Worm (Caenorhabditis elegans): ENCODE data around the gene srv-5.

srv-5 gene

ce11 chrX:4218174-4218573 lies 34.0 kb upstream of the srv-5 start, which contains the start of gene W01H2.2:
Gene W01H2.2 (minus strand): TSS chrX:4218458.
- TF ChIP-seq egl-43 (GFP tag; IDR thresholded peaks at IDR 0.05) (peak; percentile 62), hlh-11 (tag; optimal IDR thresholded peaks at IDR 0.05) (no peak), Y48G9A.11 (GFP tag; IDR thresholded peaks at IDR 0.05) (no peak), nhr-102 (tag; optimal IDR thresholded peaks at IDR 0.05) (no peak), ama-1 (optimal IDR thresholded peaks at IDR 0.05) (no peak), rbr-2 (tag; optimal IDR thresholded peaks at IDR 0.05) (peak; percentile 33), T20F7.1 (GFP tag; optimal IDR thresholded peaks at IDR 0.05) (no peak), ceh-28 (tag; optimal IDR thresholded peaks at IDR 0.05) (no peak), hif-1 (tag; optimal IDR thresholded peaks at IDR 0.05) (no peak), set-16 (GFP tag; IDR thresholded peaks at IDR 0.05) (peak; percentile 70), nhr-10 (tag; optimal IDR thresholded peaks at IDR 0.05) (no peak), ceh-32 (tag; optimal IDR thresholded peaks at IDR 0.05; ENCODE audit: poor library complexity) (no peak), pqm-1 (tag; optimal IDR thresholded peaks at IDR 0.05) (no peak), ceh-20 (GFP tag; IDR thresholded peaks at IDR 0.05) (no peak), nhr-77 (tag; optimal IDR thresholded peaks at IDR 0.05) (no peak), jun-1 (tag; optimal IDR thresholded peaks at IDR 0.05) (no peak), dve-1 (tag; optimal IDR thresholded peaks at IDR 0.05; ENCODE audit: insufficient read depth) (no peak), hlh-30 (tag; optimal IDR thresholded peaks at IDR 0.05; ENCODE audit: insufficient read depth) (no peak)

- TF ChIP-seq hlh-11 (tag; optimal IDR thresholded peaks at IDR 0.05): peak; percentile 54
- peak; percentile 21; the same call in 1 of the 2 replicates for TF ChIP-seq dmd-6 (GFP tag; IDR thresholded peaks at IDR 0.05)
- TF ChIP-seq ceh-20 (GFP tag; IDR thresholded peaks at IDR 0.05): peak; percentile 62; the same call in 1 of the 2 replicates
- peak; percentile 81 for TF ChIP-seq hlh-30 (tag; optimal IDR thresholded peaks at IDR 0.05; ENCODE audit: insufficient read depth)
- peak; percentile 26 for TF ChIP-seq mes-2 (tag; optimal IDR thresholded peaks at IDR 0.05; ENCODE audit: poor library complexity, severe bottlenecking)
- peak; percentile 7 for TF ChIP-seq dve-1 (tag; optimal IDR thresholded peaks at IDR 0.05; ENCODE audit: insufficient read depth)
- no peak for TF ChIP-seq snpc-4 (tag; optimal IDR thresholded peaks at IDR 0.05)
- TF ChIP-seq duxl-1 (tag; optimal IDR thresholded peaks at IDR 0.05; ENCODE audit: poor library complexity): no peak
Observed at ce11 chrX:4219487-4219886, 32.7 kb upstream of the srv-5 start.

ce11 chrX:4222200-4222599 lies 29.9 kb upstream of the srv-5 start:
- TF ChIP-seq mep-1 (tag; optimal IDR thresholded peaks at IDR 0.05): peak; percentile 15
- TF ChIP-seq nhr-11 (tag; optimal IDR thresholded peaks at IDR 0.05): peak; percentile 44
- TF ChIP-seq lsy-2 (tag; optimal IDR thresholded peaks at IDR 0.05): peak in 1 of 2 experiments; percentile 62
- TF ChIP-seq mdl-1 (tag; optimal IDR thresholded peaks at IDR 0.05): no peak

ce11 chrX:4222779-4223387 lies 29.3 kb upstream of the srv-5 start:
- TF ChIP-seq mxl-3 (GFP tag; optimal IDR thresholded peaks at IDR 0.05) (peak; percentile 74), hlh-11 (tag; optimal IDR thresholded peaks at IDR 0.05) (peak; percentile 95), fos-1 (tag; optimal IDR thresholded peaks at IDR 0.05) (no peak), mep-1 (tag; optimal IDR thresholded peaks at IDR 0.05) (peak; percentile 61), F10B5.3 (tag; optimal IDR thresholded peaks at IDR 0.05) (peak; percentile 80), mdl-1 (tag; optimal IDR thresholded peaks at IDR 0.05) (peak in 1 of 2 experiments; percentile 53), ctbp-1 (GFP tag; IDR thresholded peaks at IDR 0.05) (peak; percentile 86), lin-38 (GFP tag; IDR thresholded peaks at IDR 0.05) (peak; percentile 47), tag-97 (GFP tag; IDR thresholded peaks at IDR 0.05) (no peak), mes-2 (tag; optimal IDR thresholded peaks at IDR 0.05; ENCODE audit: poor library complexity, severe bottlenecking) (peak; percentile 46), D1046.2 (GFP tag; IDR thresholded peaks at IDR 0.05) (no peak), F44E2.7 (GFP tag; IDR thresholded peaks at IDR 0.05) (0 out of 2 replicates have a peak, but pooled peaks have one; percentile 29), lir-3 (tag; optimal IDR thresholded peaks at IDR 0.05) (peak; percentile 44), zag-1 (tag; optimal IDR thresholded peaks at IDR 0.05) (peak; percentile 68), mdt-29 (GFP tag; IDR thresholded peaks at IDR 0.05) (no peak; the same call in 1 of the 2 replicates), zfp-3 (GFP tag; conservative IDR thresholded peaks at IDR 0.05) (no peak), ceh-32 (tag; optimal IDR thresholded peaks at IDR 0.05; ENCODE audit: poor library complexity) (peak; percentile 62), T20F7.1 (GFP tag; optimal IDR thresholded peaks at IDR 0.05) (peak; percentile 25), ztf-11 (tag; optimal IDR thresholded peaks at IDR 0.05) (no peak), dmd-8 (GFP tag; IDR thresholded peaks at IDR 0.05) (peak; percentile 66; the same call in 1 of the 2 replicates), cey-2 (tag; optimal IDR thresholded peaks at IDR 0.05; ENCODE audit: borderline replicate concordance, insufficient read depth) (no peak), saeg-2 (GFP tag; IDR thresholded peaks at IDR 0.05) (peak; percentile 63), snpc-4 (tag; optimal IDR thresholded peaks at IDR 0.05) (no peak), nhr-10 (tag; optimal IDR thresholded peaks at IDR 0.05) (no peak), lin-1 (GFP tag; IDR thresholded peaks at IDR 0.05) (no peak; the same call in 1 of the 2 replicates)

All from whole organism, L4 larva.